Worm (Caenorhabditis elegans) whole organism, L2 larva: Measurements from ENCODE around the gene mca-3.

Experiments used
- R02D3.7 ChIP-seq: fragments of 150-350 bp; optimal IDR thresholded peaks from 2 replicates; lab custom pipeline; 2014; ENCODE audit warnings: missing biosample characterization, missing genetic modification characterization
- ama-1 ChIP-seq: fragments of 150-350 bp; optimal IDR thresholded peaks from 2 replicates; lab custom pipeline; 2018; ENCODE audit warnings: inconsistent platforms
- ceh-82 ChIP-seq: fragments of 150-350 bp; optimal IDR thresholded peaks from 2 replicates; lab custom pipeline; 2014; ENCODE audit warnings: missing biosample characterization, missing genetic modification characterization
- crh-2 ChIP-seq: sonication (generic microtip); optimal IDR thresholded peaks from 2 replicates; lab custom pipeline; 2017; ENCODE audit warnings: missing biosample characterization, missing genetic modification characterization
- elt-1 ChIP-seq: fragments of 150-350 bp; optimal IDR thresholded peaks from 2 replicates; lab custom pipeline; 2014; ENCODE audit warnings: missing biosample characterization, missing genetic modification characterization
- fos-1 ChIP-seq: fragments of 150-350 bp; optimal IDR thresholded peaks from 2 replicates; lab custom pipeline; 2014; ENCODE audit warnings: missing biosample characterization, missing genetic modification characterization
- gmeb-1 ChIP-seq: fragments of 150-350 bp; optimal IDR thresholded peaks from 2 replicates; lab custom pipeline; 2014; ENCODE audit warnings: missing biosample characterization, missing genetic modification characterization
- lin-39 ChIP-seq: fragments of 150-350 bp; optimal IDR thresholded peaks from 2 replicates; lab custom pipeline; 2014; ENCODE audit warnings: missing biosample characterization, missing genetic modification reagents, missing genetic modification characterization
- nhr-12 ChIP-seq: fragments of 150-350 bp; optimal IDR thresholded peaks from 2 replicates; lab custom pipeline; 2014; ENCODE audit warnings: missing biosample characterization, missing genetic modification characterization
- sma-3 ChIP-seq: sonication (generic microtip); optimal IDR thresholded peaks from 2 replicates; lab custom pipeline; 2016; ENCODE audit warnings: missing genetic modification reagents, missing genetic modification characterization, missing compliant biosample characterization
- sma-9 ChIP-seq, 2 experiments: fragments of 150-350 bp in 1 of 2; sonication (generic microtip) in 1 of 2; optimal IDR thresholded peaks; 2 replicates each; lab custom pipeline; 2014 to 2016; ENCODE audit warnings: missing genetic modification characterization in 2 of 2, mild to moderate bottlenecking in 1 of 2, missing biosample characterization in 1 of 2, missing compliant biosample characterization in 1 of 2, missing genetic modification reagents in 1 of 2, moderate library complexity in 1 of 2
- unc-62 ChIP-seq: fragments of 150-350 bp; optimal IDR thresholded peaks from 2 replicates; lab custom pipeline; 2014; ENCODE audit warnings: missing biosample characterization, missing genetic modification reagents, missing genetic modification characterization

ce11 chrIV:3069619-3070260 is 63.2 kb downstream of the mca-3 start, which contains the start of gene cpg-9:
- TF ChIP-seq lin-39 (tag; lab: Kevin White, UChicago) (no peak), fos-1 (tag; lab: Kevin White, UChicago) (no peak), gmeb-1 (tag; lab: Kevin White, UChicago) (no peak), ceh-82 (tag; lab: Kevin White, UChicago) (no peak), unc-62 (GFP tag; lab: Kevin White, UChicago) (no peak), ama-1 (lab: Kevin White, UChicago) (no peak), elt-1 (no peak), crh-2 (no peak), sma-9 (GFP tag; optimal IDR thresholded peaks at IDR 0.05; lab: Kevin White, UChicago) (no peak), sma-9 (tag; optimal IDR thresholded peaks at IDR 0.05; lab: Kevin White, UChicago) (no peak), nhr-12 (tag; lab: Kevin White, UChicago) (no peak), R02D3.7 (tag; lab: Kevin White, UChicago) (no peak), sma-3 (GFP tag; lab: Kevin White, UChicago) (no peak)
